Fruit fly (Drosophila melanogaster): ENCODE measurements around the gene CG15211.

Gene CG15211

dm6 chrX:10737422-10738150, 34.8 kb upstream of the CG15211 start (continued):
- TF ChIP-seq Lhr (GFP tag; optimal IDR thresholded peaks at IDR 0.05), result peak; percentile 68
- TF ChIP-seq CG2678 (tag; optimal IDR thresholded peaks at IDR 0.05), result peak; percentile 92
- TF ChIP-seq Sox100B (GFP tag; optimal IDR thresholded peaks at IDR 0.05), result peak; percentile 82
- TF ChIP-seq CG4360 (GFP tag; IDR thresholded peaks at IDR 0.05), result 0 out of 2 replicates have a peak, but pooled peaks have one; percentile 54
- no peak for TF ChIP-seq CG34224 (GFP tag; IDR thresholded peaks at IDR 0.05; ENCODE audit: partially characterized antibody)
- TF ChIP-seq CG31441 (GFP tag; IDR thresholded peaks at IDR 0.05), result peak; percentile 92
- peak; percentile 89 for TF ChIP-seq HHEX (GFP tag; optimal IDR thresholded peaks at IDR 0.05)
- peak; percentile 98 for TF ChIP-seq sens (GFP tag)
- peak; percentile 80; the same call in 2 of the 3 replicates for TF ChIP-seq CG3726 (GFP tag; IDR thresholded peaks at IDR 0.05)
- TF ChIP-seq hth (optimal IDR thresholded peaks at IDR 0.05), result no peak
- peak; percentile 92 for TF ChIP-seq CG18262 (tag; optimal IDR thresholded peaks at IDR 0.05)
- peak; percentile 81 for TF ChIP-seq tx (GFP tag; optimal IDR thresholded peaks at IDR 0.05)
- no peak for TF ChIP-seq p53 (GFP tag; optimal IDR thresholded peaks at IDR 0.05)
- peak; percentile 82 for TF ChIP-seq nerfin-1 (tag; optimal IDR thresholded peaks at IDR 0.05)
- peak; percentile 74 for TF ChIP-seq CG8089 (GFP tag; optimal IDR thresholded peaks at IDR 0.05)
- peak; percentile 62 for TF ChIP-seq NC2α (GFP tag; optimal IDR thresholded peaks at IDR 0.05)
- peak; percentile 84 for TF ChIP-seq ems (GFP tag; optimal IDR thresholded peaks at IDR 0.05)
- peak; percentile 85 for TF ChIP-seq CG1529 (GFP tag; optimal IDR thresholded peaks at IDR 0.05)
- peak; percentile 74; the same call in 1 of the 2 replicates for TF ChIP-seq aop (GFP tag; IDR thresholded peaks at IDR 0.05)
- TF ChIP-seq Max (GFP tag; optimal IDR thresholded peaks at IDR 0.05), result peak; percentile 47
- peak; percentile 88 for TF ChIP-seq CG17361 (GFP tag; IDR thresholded peaks at IDR 0.05)
- peak; percentile 71 for TF ChIP-seq CG31365 (tag; optimal IDR thresholded peaks at IDR 0.05)
- TF ChIP-seq Atf-2 (GFP tag; optimal IDR thresholded peaks at IDR 0.05), result peak; percentile 47
- TF ChIP-seq Ets97D (GFP tag; optimal IDR thresholded peaks at IDR 0.05), result peak; percentile 56
- no peak for TF ChIP-seq gfzf (GFP tag; optimal IDR thresholded peaks at IDR 0.05)
- TF ChIP-seq CkIIα-i1 (GFP tag; IDR thresholded peaks at IDR 0.05), result peak; percentile 22; the same call in 1 of the 2 replicates
- TF ChIP-seq Blimp-1 (GFP tag; optimal IDR thresholded peaks at IDR 0.05), result peak; percentile 90
- no peak for TF ChIP-seq CG3995 (GFP tag; optimal IDR thresholded peaks at IDR 0.05)
- no peak for TF ChIP-seq ac (GFP tag; optimal IDR thresholded peaks at IDR 0.05)
- peak; percentile 90 for TF ChIP-seq bab2 (GFP tag; optimal IDR thresholded peaks at IDR 0.05)
- TF ChIP-seq Hey (tag; optimal IDR thresholded peaks at IDR 0.05), result peak; percentile 30
- peak; percentile 97 for TF ChIP-seq Ets65A (GFP tag)
- TF ChIP-seq hkb (optimal IDR thresholded peaks at IDR 0.05), result no peak
- peak; percentile 88 for TF ChIP-seq hkb (GFP tag; IDR thresholded peaks at IDR 0.05)
- TF ChIP-seq lab (GFP tag; optimal IDR thresholded peaks at IDR 0.05), result peak; percentile 93
- no peak for TF ChIP-seq CG11696 (GFP tag; IDR thresholded peaks at IDR 0.05)
- TF ChIP-seq schlank (tag; optimal IDR thresholded peaks at IDR 0.05), result peak; percentile 77
- peak in 1 of 2 experiments; percentile 83 for TF ChIP-seq Eip74EF (GFP tag; optimal IDR thresholded peaks at IDR 0.05)
- no peak for TF ChIP-seq Poxn (GFP tag; IDR thresholded peaks at IDR 0.05)
- no peak for TF ChIP-seq Lpt (GFP tag; optimal IDR thresholded peaks at IDR 0.05)
- peak; percentile 66 for TF ChIP-seq CG5180 (GFP tag; optimal IDR thresholded peaks at IDR 0.05)
- peak; percentile 69 for TF ChIP-seq CG7987 (GFP tag; optimal IDR thresholded peaks at IDR 0.05)
- no peak for TF ChIP-seq CG10462 (GFP tag; optimal IDR thresholded peaks at IDR 0.05)
- peak; percentile 81 for TF ChIP-seq nau (GFP tag; optimal IDR thresholded peaks at IDR 0.05)
- TF ChIP-seq sr (GFP tag; IDR thresholded peaks at IDR 0.05), result peak; percentile 66
- TF ChIP-seq bbx (GFP tag; IDR thresholded peaks at IDR 0.05; ENCODE audit: partially characterized antibody), result no peak
- TF ChIP-seq Spps (tag; optimal IDR thresholded peaks at IDR 0.05), result peak; percentile 69
- peak; percentile 89 for TF ChIP-seq CG13424 (tag; optimal IDR thresholded peaks at IDR 0.05)
- TF ChIP-seq CG9215 (GFP tag; IDR thresholded peaks at IDR 0.05), result peak; percentile 70
- peak; percentile 85 for TF ChIP-seq esg (GFP tag; conservative IDR thresholded peaks at IDR 0.05)
